Worm (Caenorhabditis elegans): ENCODE measurements around the gene nhr-166.

DNA sequence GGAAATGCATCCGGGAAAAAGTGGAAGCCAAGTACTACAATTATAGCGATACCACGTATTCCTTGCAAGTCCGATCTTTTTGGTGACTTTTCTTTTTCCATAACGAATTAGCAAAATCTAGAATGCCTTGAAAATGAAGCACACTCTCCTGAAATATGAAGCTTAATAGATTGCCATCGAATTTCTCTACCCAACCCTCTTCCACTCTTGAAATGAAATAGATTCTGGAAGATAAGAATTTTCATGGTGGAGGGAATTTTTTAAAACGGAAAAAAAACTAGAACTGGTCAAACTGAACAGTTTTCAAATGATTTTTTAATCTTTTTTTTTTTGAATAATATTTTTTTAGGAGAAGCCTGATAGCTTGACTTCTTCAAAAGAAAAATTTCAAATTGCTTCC lies 19.2 kb upstream of the nhr-166 start, which contains the start of gene oac-11:
- TF ChIP-seq dao-5 (tag; optimal IDR thresholded peaks at IDR 0.05): no peak
- no peak for TF ChIP-seq him-1 (tag; optimal IDR thresholded peaks at IDR 0.05)
- no peak for TF ChIP-seq W03F9.2 (tag; optimal IDR thresholded peaks at IDR 0.05)
